Fruit fly (Drosophila melanogaster) ovary, adult (tissue): ENCODE data around the gene CG16719.

Experiments
- CG17801 ChIP-seq: fragments of 200-800 bp; optimal IDR thresholded peaks from 2 replicates; lab custom pipeline; 2019; ENCODE audit warnings: missing biosample characterization, mild to moderate bottlenecking, missing genetic modification characterization, moderate library complexity; ENCODE audit not compliant: partially characterized antibody

Gene CG16719

DNA sequence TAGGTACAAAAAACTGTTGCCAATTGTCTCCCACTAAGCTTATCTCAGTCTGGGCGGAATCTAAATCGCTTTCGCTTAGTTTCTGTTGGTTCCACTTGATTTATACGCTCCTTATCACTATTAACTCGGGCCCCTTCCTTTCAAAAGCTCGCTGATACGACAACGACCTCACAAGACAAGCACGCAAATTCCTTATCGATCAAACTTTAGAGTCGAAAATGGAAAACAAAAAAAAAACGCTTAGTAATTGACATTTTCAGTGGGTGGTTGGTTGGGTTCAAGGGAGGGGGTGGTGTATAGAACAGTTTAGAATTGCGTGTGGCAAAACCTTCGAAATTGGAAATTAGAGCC lies 6.5 kb downstream of the CG16719 start:
- TF ChIP-seq CG17801: no peak

DNA sequence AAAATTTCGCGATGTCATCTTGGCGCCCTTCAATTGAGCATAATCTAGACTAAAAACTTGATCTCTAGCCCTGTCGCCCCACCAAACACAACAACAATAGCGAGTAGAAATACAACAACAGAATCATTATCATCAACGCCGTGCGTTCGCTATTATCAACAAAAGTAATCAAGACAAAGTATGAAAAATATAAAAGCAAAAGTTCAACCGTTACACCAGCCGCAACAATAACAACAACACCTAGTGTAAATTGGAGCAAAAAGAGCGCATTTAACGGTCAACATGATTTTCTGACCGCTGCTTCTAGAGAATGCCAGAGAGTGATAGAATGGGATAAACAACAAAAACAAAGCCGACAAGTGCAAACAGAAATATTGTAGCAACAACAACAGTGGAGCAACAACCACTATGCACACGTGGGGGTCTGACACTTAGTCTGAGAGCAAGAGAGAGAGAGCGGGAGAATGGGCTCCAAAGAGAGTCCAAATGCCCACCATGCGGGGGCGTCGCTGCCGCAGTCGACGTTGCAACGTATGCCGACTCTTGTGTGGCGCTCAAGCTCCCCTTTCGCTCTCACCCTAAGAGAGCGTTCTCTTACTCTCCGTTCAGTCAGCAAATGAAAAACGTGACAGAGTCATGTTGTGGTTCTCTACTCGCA lies 7.4 kb downstream of the CG16719 start:
- TF ChIP-seq CG17801: peak; percentile 43

DNA sequence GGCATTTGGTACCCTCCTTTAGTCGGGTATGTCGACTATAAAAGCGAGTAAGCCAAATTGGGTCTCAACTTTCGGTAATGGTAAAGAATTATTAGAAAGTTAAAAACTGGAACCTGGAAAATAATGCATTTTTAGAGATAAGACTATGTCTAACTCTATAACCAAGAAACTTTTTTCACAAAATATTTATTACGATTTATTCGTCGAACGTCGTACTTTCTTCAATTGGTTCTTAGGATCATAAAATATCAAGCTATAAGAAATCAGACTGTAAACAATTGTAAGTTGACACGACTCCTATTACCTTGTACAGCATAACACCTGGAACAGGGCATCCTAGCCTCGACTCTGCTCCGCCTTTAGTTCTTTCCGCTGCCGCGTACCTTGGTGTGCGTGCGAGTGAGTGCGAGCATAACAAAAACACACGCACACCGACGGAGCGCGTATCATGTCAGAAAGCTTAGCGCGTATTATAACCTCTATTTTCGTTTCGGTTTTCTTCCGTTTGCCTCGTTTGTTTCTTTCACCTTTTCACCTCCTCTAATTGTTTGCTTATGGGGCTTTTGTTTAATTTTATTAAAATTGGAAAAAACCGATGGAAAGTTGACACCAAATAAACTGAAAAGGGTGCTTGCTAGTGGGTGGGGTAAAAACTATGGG lies 8.1 kb downstream of the CG16719 start:
- TF ChIP-seq CG17801: peak; percentile 41

DNA sequence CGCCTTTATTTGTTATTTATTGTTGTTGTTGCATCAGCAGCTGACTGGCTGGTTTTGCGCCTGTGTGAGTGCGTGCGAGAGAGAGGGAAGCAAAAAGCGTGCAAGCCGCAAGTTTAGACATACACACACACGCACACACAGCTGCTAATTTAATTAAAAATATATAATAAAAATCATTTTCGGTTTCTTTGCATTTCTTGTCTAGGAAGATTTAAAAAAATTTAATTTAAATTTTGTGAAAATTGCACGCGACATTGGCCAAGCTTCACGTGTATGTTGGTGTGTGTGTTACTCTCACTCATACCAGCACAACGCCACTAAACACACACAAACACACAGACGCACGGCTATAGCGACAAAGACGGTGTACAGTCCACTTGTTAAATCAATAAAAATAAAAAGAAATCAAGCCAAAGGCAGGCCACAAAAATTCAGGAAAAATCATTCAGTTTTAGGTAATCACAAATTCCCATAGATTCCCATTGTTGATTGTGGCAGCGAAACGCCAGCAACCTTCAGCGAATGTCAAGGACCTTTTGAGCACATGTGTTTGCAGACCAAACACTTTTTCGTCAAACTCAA lies 8.7 kb downstream of the CG16719 start:
- TF ChIP-seq CG17801: no peak

dm6 chr3L:9694169-9694866 lies 9.3 kb downstream of the CG16719 start:
- no peak for TF ChIP-seq CG17801

- no peak for TF ChIP-seq CG17801
These were observed 9.9 kb downstream of the CG16719 start for dm6 chr3L:9694867-9695236.

dm6 chr3L:9695242-9695641 lies 10.3 kb downstream of the CG16719 start:
- no peak for TF ChIP-seq CG17801

DNA sequence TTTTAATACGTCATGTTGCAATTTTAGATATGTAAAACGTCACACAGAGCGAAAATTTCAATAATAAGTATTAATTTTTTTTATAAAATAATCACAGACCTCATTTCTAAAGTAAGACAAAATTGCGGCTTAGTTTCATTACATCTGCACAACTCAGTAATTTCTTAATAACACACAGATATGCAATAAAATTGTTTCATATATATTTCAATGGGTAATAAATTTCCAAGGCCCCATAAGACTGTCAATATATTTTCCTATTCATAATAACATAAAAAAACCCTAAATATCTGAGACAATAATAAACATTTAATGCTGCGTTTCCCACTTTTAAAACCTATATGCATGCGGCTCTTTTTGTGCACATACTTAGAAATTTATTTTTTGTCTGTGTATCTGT lies 10.7 kb downstream of the CG16719 start:
- TF ChIP-seq CG17801: no peak

DNA sequence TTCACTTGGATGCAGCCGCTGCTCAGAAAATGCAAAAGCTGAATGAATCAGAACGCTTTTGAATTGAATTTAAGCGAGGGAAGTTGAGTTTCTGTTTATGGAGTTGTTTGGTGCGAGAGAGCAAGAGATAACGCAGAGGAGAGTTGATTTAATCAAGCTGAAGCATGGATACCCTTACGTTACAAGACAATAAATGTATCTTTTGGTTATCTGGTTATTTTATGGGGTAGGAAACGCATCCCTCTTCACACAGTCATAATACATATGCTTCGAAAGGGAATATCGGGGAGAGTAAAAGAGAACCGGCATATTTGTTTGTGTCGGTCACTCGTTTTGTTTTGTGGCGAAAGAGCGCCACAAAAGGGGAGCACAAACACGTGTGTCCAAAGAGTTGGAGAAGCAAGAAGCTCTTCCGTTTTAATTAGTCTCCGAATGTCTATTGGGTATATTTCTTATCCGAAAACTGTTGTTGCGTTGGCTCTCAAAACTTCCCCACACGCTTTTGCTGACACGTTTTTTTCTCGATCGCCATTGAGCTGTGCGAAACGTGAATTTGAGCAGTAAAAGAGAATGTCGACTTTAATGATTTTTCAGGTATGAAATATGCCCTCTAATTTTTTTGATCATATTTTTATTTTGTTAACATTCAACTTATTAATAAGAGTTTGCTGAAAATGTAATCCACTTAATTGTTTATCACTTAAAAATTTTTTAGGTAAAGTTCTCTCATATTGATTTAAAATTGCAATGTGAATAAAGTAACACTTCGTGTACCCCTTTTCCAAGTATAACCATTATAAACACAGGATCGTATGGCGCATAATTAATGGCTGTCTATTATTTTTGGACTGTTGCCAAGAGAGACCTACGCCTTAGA lies 11.9 kb downstream of the CG16719 start, which contains the start of gene Prps:
Gene Prps (minus strand): TSS at position 51 of the 877 bp plus-strand sequence.
- TF ChIP-seq CG17801: peak; percentile 68

dm6 chr3L:9697527-9697883 lies 12.5 kb downstream of the CG16719 start:
- no peak for TF ChIP-seq CG17801

- peak; percentile 44 for TF ChIP-seq CG17801
These were observed 13.2 kb downstream of the CG16719 start, which contains the start of gene Ubc4 for dm6 chr3L:9698193-9698642. TSS of gene Ubc4 (plus strand) at chr3L:9698336.

dm6 chr3L:9703495-9703894 lies 18.5 kb downstream of the CG16719 start, which contains the start of gene CG6761:
TSS of gene CG6761 (minus strand) at chr3L:9703595.
- no peak for TF ChIP-seq CG17801

- TF ChIP-seq CG17801: no peak
These were observed 19.3 kb downstream of the CG16719 start, which contains the start of gene CG16711 for dm6 chr3L:9704162-9704748. TSS of gene CG16711 (plus strand) at chr3L:9704331.

DNA sequence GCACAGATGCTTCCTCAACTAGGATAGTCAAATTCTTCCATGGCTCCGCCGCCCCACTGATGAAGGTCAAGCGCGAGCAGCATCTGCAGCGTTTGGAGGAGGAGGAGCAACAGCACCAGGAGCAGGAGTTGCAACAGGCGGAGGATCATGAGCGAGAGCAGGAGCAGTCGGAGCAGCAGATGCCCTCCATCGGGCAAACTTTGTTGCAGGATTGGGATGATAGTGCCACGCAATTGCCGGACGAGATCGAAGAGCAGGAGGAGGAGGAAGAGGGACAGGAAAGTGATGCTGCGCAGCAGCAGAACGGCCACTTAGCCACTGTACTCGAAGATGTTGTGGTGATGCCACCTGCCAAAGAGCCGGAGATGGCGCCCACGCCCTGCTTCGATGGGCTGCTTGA lies 20.6 kb downstream of the CG16719 start:
- TF ChIP-seq CG17801: no peak

dm6 chr3L:9708797-9709196 lies 23.8 kb downstream of the CG16719 start:
- TF ChIP-seq CG17801: no peak

DNA sequence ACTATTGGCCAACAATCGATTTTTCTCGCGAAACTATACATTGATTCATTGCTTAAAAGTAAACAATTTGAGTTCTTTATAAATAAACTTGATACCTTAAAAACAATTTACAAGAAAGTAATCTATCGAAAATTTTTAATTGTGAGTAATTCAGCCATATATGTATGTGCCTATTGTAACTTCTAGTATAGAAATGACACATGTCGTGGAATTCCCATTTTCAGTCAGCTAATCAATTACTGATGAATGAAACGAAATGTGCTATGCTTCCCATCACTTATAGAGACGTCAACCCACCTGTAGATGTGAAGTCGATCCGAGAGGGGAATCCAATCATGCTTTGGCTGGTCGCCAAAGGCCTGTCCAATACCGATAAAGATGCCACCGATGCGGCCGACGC lies 26.2 kb downstream of the CG16719 start:
- TF ChIP-seq CG17801: no peak
